Worm (Caenorhabditis elegans): ENCODE results near the gene T24C4.3.

T24C4.3 gene

DNA sequence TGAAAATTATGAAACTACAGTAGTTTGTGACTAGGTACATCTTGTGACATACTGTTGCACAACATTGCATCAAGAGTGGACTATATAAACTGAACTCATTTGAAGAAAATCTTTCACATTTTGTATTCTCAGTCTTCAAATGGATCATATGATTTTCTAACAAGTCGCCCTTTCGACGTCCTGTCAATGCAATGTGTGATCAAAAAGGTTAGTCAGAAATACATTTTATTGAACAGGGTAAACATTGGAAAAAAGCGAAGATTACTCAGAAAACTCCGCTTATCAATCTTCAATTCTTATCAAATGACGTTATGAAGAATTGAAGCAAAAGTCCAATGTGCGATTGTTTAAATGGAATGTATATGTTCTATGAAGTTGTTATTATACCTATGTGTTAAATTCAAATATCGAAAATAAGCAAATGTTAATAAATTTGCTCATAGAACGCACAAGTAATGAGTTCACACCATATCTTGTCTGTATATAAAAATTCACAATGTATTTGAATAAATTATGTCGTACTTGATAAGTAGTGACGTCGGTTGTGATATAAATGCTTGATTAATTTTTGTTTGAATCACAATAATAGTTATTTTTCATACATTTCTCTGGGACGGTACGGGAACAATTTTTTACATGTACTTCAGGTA, 39.3 kb downstream of the T24C4.3 start, which contains the start of gene zip-2 (continued):
- TF ChIP-seq nhr-77 (tag; optimal IDR thresholded peaks at IDR 0.05) (peak; percentile 71), nhr-28 (tag; optimal IDR thresholded peaks at IDR 0.05) (peak; percentile 91), snpc-1.2 (GFP tag; IDR thresholded peaks at IDR 0.05) (no peak), unc-39 (tag; optimal IDR thresholded peaks at IDR 0.05) (no peak), php-3 (GFP tag; IDR thresholded peaks at IDR 0.05) (peak; percentile 64), lin-39 (tag; optimal IDR thresholded peaks at IDR 0.05) (no peak), nhr-41 (GFP tag; IDR thresholded peaks at IDR 0.05) (no peak), pha-4 (GFP tag; IDR thresholded peaks at IDR 0.05) (no peak), pha-4 (tag; optimal IDR thresholded peaks at IDR 0.05) (peak; percentile 25), egl-43 (GFP tag; IDR thresholded peaks at IDR 0.05) (no peak), aly-2 (tag; optimal IDR thresholded peaks at IDR 0.05) (no peak), nhr-111 (GFP tag; optimal IDR thresholded peaks at IDR 0.05) (no peak), Y48G9A.11 (GFP tag; IDR thresholded peaks at IDR 0.05) (no peak), duxl-1 (tag; optimal IDR thresholded peaks at IDR 0.05; ENCODE audit: poor library complexity) (no peak), sdz-12 (GFP tag; optimal IDR thresholded peaks at IDR 0.05) (no peak), mep-1 (tag; optimal IDR thresholded peaks at IDR 0.05) (peak; percentile 68), F10B5.3 (tag; optimal IDR thresholded peaks at IDR 0.05) (no peak), ces-1 (GFP tag; optimal IDR thresholded peaks at IDR 0.05) (no peak), dve-1 (tag; optimal IDR thresholded peaks at IDR 0.05; ENCODE audit: insufficient read depth) (peak; percentile 95), cey-2 (tag; optimal IDR thresholded peaks at IDR 0.05; ENCODE audit: borderline replicate concordance, insufficient read depth) (no peak), hlh-11 (tag; optimal IDR thresholded peaks at IDR 0.05) (peak; percentile 89), Y75B8A.6 (GFP tag; IDR thresholded peaks at IDR 0.05) (no peak), ceh-44 (GFP tag; IDR thresholded peaks at IDR 0.05) (no peak), unc-62 (GFP tag; optimal IDR thresholded peaks at IDR 0.05 in 1 of 2) (peak in 1 of 2 experiments; percentile 79), unc-62 (tag; optimal IDR thresholded peaks at IDR 0.05) (no peak), F44E2.7 (GFP tag; IDR thresholded peaks at IDR 0.05) (no peak), dmd-6 (GFP tag; IDR thresholded peaks at IDR 0.05) (peak; percentile 90), ZK546.5 (tag; optimal IDR thresholded peaks at IDR 0.05) (no peak), lin-38 (GFP tag; IDR thresholded peaks at IDR 0.05) (no peak), nhr-6 (tag; optimal IDR thresholded peaks at IDR 0.05) (peak; percentile 83), hmg-1.1 (GFP tag; IDR thresholded peaks at IDR 0.05) (no peak), zfp-2 (tag; optimal IDR thresholded peaks at IDR 0.05) (no peak), zip-2 (tag; optimal IDR thresholded peaks at IDR 0.05) (no peak), ceh-32 (tag; optimal IDR thresholded peaks at IDR 0.05; ENCODE audit: poor library complexity) (no peak), dmd-9 (GFP tag; IDR thresholded peaks at IDR 0.05) (no peak), mxl-3 (GFP tag; optimal IDR thresholded peaks at IDR 0.05) (peak; percentile 32), T20F7.1 (GFP tag; optimal IDR thresholded peaks at IDR 0.05) (peak; percentile 38), ZK337.2 (GFP tag; IDR thresholded peaks at IDR 0.05) (no peak), madf-9 (GFP tag; conservative IDR thresholded peaks at IDR 0.05) (no peak), lin-13 (GFP tag; optimal IDR thresholded peaks at IDR 0.05) (no peak), daf-16 (GFP tag; optimal IDR thresholded peaks at IDR 0.05) (no peak), daf-16 (tag; optimal IDR thresholded peaks at IDR 0.05) (peak; percentile 95), hlh-30 (tag; optimal IDR thresholded peaks at IDR 0.05; ENCODE audit: insufficient read depth) (peak; percentile 74), zag-1 (tag; optimal IDR thresholded peaks at IDR 0.05) (no peak), mes-2 (tag; optimal IDR thresholded peaks at IDR 0.05; ENCODE audit: poor library complexity, severe bottlenecking) (peak; percentile 43), nhr-42 (GFP tag; IDR thresholded peaks at IDR 0.05) (no peak), aha-1 (tag) (peak; percentile 91), nhr-76 (tag; optimal IDR thresholded peaks at IDR 0.05) (no peak), daf-12 (tag; optimal IDR thresholded peaks at IDR 0.05) (no peak), mxl-2 (GFP tag; conservative IDR thresholded peaks at IDR 0.05) (no peak), nhr-11 (tag; optimal IDR thresholded peaks at IDR 0.05) (peak; percentile 33)
